Worm (Caenorhabditis elegans): ENCODE measurements around the gene unc-52.
A peak's percentile ranks its signal among the peaks of the same experiment; 100 is the strongest.

Gene unc-52

DNA sequence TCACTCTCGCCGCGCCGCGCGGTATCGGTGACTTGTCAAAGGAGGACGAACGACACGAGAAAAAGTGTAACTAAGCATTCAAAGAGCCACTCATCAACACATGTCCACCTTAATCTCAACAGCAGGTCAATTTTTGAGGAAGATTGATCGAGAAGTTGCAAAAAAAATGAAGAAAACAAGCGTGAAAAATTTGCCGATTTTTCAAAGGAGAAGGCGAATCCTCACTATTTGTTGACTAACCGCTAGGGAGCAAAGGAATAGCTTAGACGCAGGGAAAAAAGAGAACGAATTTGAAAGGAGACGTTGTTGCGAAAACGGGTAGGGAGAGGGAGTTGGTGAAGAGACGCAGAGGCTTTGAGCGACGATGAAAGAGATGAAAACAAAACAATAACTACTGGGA lies 39.0 kb downstream of the unc-52 start (continued):
- TF ChIP-seq C34B4.2 (tag; optimal IDR thresholded peaks at IDR 0.05) = no peak
- no peak for TF ChIP-seq lin-15B (tag; optimal IDR thresholded peaks at IDR 0.05)
- no peak for TF ChIP-seq Y116A8C.19 (tag; optimal IDR thresholded peaks at IDR 0.05; ENCODE audit: borderline replicate concordance)
- no peak for TF ChIP-seq ets-5 (GFP tag; IDR thresholded peaks at IDR 0.05)
- TF ChIP-seq lin-14 (GFP tag; optimal IDR thresholded peaks at IDR 0.05) = peak; percentile 91
- no peak for TF ChIP-seq isw-1 (GFP tag; IDR thresholded peaks at IDR 0.05)
- no peak for TF ChIP-seq ama-1 (optimal IDR thresholded peaks at IDR 0.05)
- TF ChIP-seq C04F5.9 (tag; optimal IDR thresholded peaks at IDR 0.05) = no peak
- TF ChIP-seq aly-2 (tag; optimal IDR thresholded peaks at IDR 0.05) = no peak
- TF ChIP-seq nhr-71 (tag; optimal IDR thresholded peaks at IDR 0.05) = peak; percentile 72
- peak; percentile 24 to 26 for TF ChIP-seq lin-35 (GFP tag; optimal IDR thresholded peaks at IDR 0.05)
- TF ChIP-seq dsc-1 (tag; optimal IDR thresholded peaks at IDR 0.05) = no peak
- TF ChIP-seq nhr-19 (GFP tag; conservative IDR thresholded peaks at IDR 0.05) = peak; percentile 24; the same call in 1 of the 2 replicates
- TF ChIP-seq unc-98 (GFP tag; IDR thresholded peaks at IDR 0.05) = no peak
- peak; percentile 40 to 65 for TF ChIP-seq lsy-2 (tag; optimal IDR thresholded peaks at IDR 0.05)
- TF ChIP-seq pag-3 (tag; optimal IDR thresholded peaks at IDR 0.05; ENCODE audit: borderline replicate concordance, insufficient read depth) = no peak
- TF ChIP-seq hlh-17 (GFP tag; optimal IDR thresholded peaks at IDR 0.05; ENCODE audit: borderline replicate concordance) = no peak
- no peak for TF ChIP-seq sptf-1 (tag; optimal IDR thresholded peaks at IDR 0.05)
- no peak for TF ChIP-seq ceh-88 (GFP tag; IDR thresholded peaks at IDR 0.05)
- TF ChIP-seq mdl-1 (tag; optimal IDR thresholded peaks at IDR 0.05) = peak in 1 of 2 experiments; percentile 23
- no peak for TF ChIP-seq hlh-4 (tag; optimal IDR thresholded peaks at IDR 0.05)
- TF ChIP-seq nhr-28 (tag; optimal IDR thresholded peaks at IDR 0.05) = no peak
- no peak for TF ChIP-seq jun-1 (tag; optimal IDR thresholded peaks at IDR 0.05)
- peak; percentile 35 for TF ChIP-seq nhr-47 (tag; optimal IDR thresholded peaks at IDR 0.05)
- no peak for TF ChIP-seq aha-1 (tag; optimal IDR thresholded peaks at IDR 0.05)
- peak; percentile 91 for TF ChIP-seq lin-39 (tag; optimal IDR thresholded peaks at IDR 0.05)
- no peak for TF ChIP-seq lir-3 (tag; optimal IDR thresholded peaks at IDR 0.05; ENCODE audit: poor library complexity)
- no peak for TF ChIP-seq tlp-1 (tag; optimal IDR thresholded peaks at IDR 0.05)
- peak in 2 of 3 experiments; percentile 16 to 47 for TF ChIP-seq ceh-82 (tag; optimal IDR thresholded peaks at IDR 0.05)
- no peak for TF ChIP-seq ceh-90 (tag; optimal IDR thresholded peaks at IDR 0.05)
- TF ChIP-seq hpl-2 (GFP tag; optimal IDR thresholded peaks at IDR 0.05) = no peak
- no peak for TF ChIP-seq egl-27 (tag; optimal IDR thresholded peaks at IDR 0.05)
- TF ChIP-seq nhr-85 (tag) = no peak
- TF ChIP-seq mab-9 (GFP tag; IDR thresholded peaks at IDR 0.05) = no peak
- TF ChIP-seq unc-86 (tag; optimal IDR thresholded peaks at IDR 0.05) = no peak
- TF ChIP-seq efl-3 (GFP tag; optimal IDR thresholded peaks at IDR 0.05) = no peak
- TF ChIP-seq efl-1 (optimal IDR thresholded peaks at IDR 0.05) = peak; percentile 57 to 63
- peak in 1 of 2 experiments; percentile 47 for TF ChIP-seq efl-1 (GFP tag; optimal IDR thresholded peaks at IDR 0.05 in 1 of 2)
- TF ChIP-seq nhr-77 (tag; optimal IDR thresholded peaks at IDR 0.05) = peak; percentile 14
- peak; percentile 28 for TF ChIP-seq fkh-4 (tag; optimal IDR thresholded peaks at IDR 0.05; ENCODE audit: borderline replicate concordance)
- no peak for TF ChIP-seq zag-1 (tag; optimal IDR thresholded peaks at IDR 0.05)
- peak in 1 of 6 experiments; percentile 7 for TF ChIP-seq elt-3 (tag; optimal IDR thresholded peaks at IDR 0.05)
- TF ChIP-seq pqm-1 (tag; optimal IDR thresholded peaks at IDR 0.05) = no peak
- TF ChIP-seq pax-3 (tag; optimal IDR thresholded peaks at IDR 0.05) = no peak
- TF ChIP-seq F16B12.6 (tag; optimal IDR thresholded peaks at IDR 0.05) = no peak
- no peak for TF ChIP-seq unc-30 (tag; optimal IDR thresholded peaks at IDR 0.05)
- no peak for TF ChIP-seq unc-62 (GFP tag; optimal IDR thresholded peaks at IDR 0.05)
- peak; percentile 12 to 21 (median 14) for TF ChIP-seq dpl-1 (GFP tag; optimal IDR thresholded peaks at IDR 0.05)
- TF ChIP-seq lin-13 (GFP tag; optimal IDR thresholded peaks at IDR 0.05) = no peak
- peak; percentile 69 for TF ChIP-seq mep-1 (tag; optimal IDR thresholded peaks at IDR 0.05)
- TF ChIP-seq snpc-4 (tag; optimal IDR thresholded peaks at IDR 0.05) = peak; percentile 74
- peak; percentile 45 for TF ChIP-seq nhr-20 (tag; optimal IDR thresholded peaks at IDR 0.05)
- TF ChIP-seq nhr-237 (tag; optimal IDR thresholded peaks at IDR 0.05) = no peak
